Worm (Caenorhabditis elegans) whole organism, young adult: Measurements from ENCODE around the gene mdt-10.

ENCODE experiments used
- F49E8.2 ChIP-seq: sonication (generic microtip); optimal IDR thresholded peaks from 3 replicates; lab custom pipeline; 2017; ENCODE audit warnings: missing genetic modification characterization, mild to moderate bottlenecking, missing compliant biosample characterization, antibody characterized with exemption, moderate library complexity; ENCODE audit not compliant: insufficient read depth
- F55B11.4 ChIP-seq: sonication (generic microtip); optimal IDR thresholded peaks from 2 replicates; lab custom pipeline; 2016; ENCODE audit warnings: missing compliant biosample characterization, missing genetic modification characterization, borderline replicate concordance; ENCODE audit not compliant: insufficient read depth
- K11D2.4 ChIP-seq: fragments of 200-800 bp; sonication (Bioruptor generic); IDR thresholded peaks from 2 replicates; pipeline ENCODE4 v1.3.6; 2022; ENCODE audit warnings: missing genetic modification reagents, missing genetic modification characterization, missing compliant biosample characterization
- Y53G8AR.9 ChIP-seq: fragments of 200-800 bp; sonication (Bioruptor generic); conservative IDR thresholded peaks from 2 replicates; pipeline ENCODE4 v1.3.6; 2022; ENCODE audit warnings: missing genetic modification reagents, missing genetic modification characterization, missing compliant biosample characterization
- Y67H2A.10 ChIP-seq: fragments of 200-800 bp; sonication (Bioruptor generic); conservative IDR thresholded peaks from 2 replicates; pipeline ENCODE4 v1.3.6; 2022; ENCODE audit warnings: missing genetic modification reagents, missing genetic modification characterization, missing compliant biosample characterization
- bed-1 ChIP-seq: fragments of 200-800 bp; sonication (Bioruptor generic); IDR thresholded peaks from 2 replicates; pipeline ENCODE4 v1.3.6; 2022; ENCODE audit warnings: missing genetic modification reagents, missing genetic modification characterization, missing compliant biosample characterization
- lin-35 ChIP-seq, 3 experiments: fragments of 150-350 bp in 2 of 3; sonication (generic microtip) in 1 of 3; optimal IDR thresholded peaks; 2 replicates each; lab custom pipeline; 2014 to 2018; ENCODE audit warnings: missing biosample characterization in 3 of 3, missing genetic modification characterization in 3 of 3, missing genetic modification reagents in 3 of 3
- lin-40 ChIP-seq: sonication (generic microtip); optimal IDR thresholded peaks from 2 replicates; lab custom pipeline; 2016; ENCODE audit warnings: missing genetic modification characterization, mild to moderate bottlenecking, missing compliant biosample characterization, missing genotype, missing genetic modification reagents
- nfya-1 ChIP-seq: sonication (generic microtip); optimal IDR thresholded peaks from 2 replicates; lab custom pipeline; 2017; ENCODE audit warnings: antibody characterized with exemption, missing compliant biosample characterization, missing genetic modification characterization, borderline replicate concordance; ENCODE audit not compliant: insufficient read depth
- pha-4 ChIP-seq: fragments of 150-350 bp; sonication (generic microtip); optimal IDR thresholded peaks from 2 replicates; lab custom pipeline; 2014; ENCODE audit warnings: missing biosample characterization, missing genetic modification reagents, missing genetic modification characterization
- unc-62 ChIP-seq: fragments of 150-350 bp; optimal IDR thresholded peaks from 2 replicates; lab custom pipeline; 2014; ENCODE audit warnings: missing biosample characterization, missing genetic modification reagents, missing genetic modification characterization
- zim-3 ChIP-seq: sonication (generic microtip); optimal IDR thresholded peaks from 2 replicates; lab custom pipeline; 2017; ENCODE audit warnings: mild to moderate bottlenecking, missing genetic modification characterization, moderate library complexity, missing compliant biosample characterization

DNA sequence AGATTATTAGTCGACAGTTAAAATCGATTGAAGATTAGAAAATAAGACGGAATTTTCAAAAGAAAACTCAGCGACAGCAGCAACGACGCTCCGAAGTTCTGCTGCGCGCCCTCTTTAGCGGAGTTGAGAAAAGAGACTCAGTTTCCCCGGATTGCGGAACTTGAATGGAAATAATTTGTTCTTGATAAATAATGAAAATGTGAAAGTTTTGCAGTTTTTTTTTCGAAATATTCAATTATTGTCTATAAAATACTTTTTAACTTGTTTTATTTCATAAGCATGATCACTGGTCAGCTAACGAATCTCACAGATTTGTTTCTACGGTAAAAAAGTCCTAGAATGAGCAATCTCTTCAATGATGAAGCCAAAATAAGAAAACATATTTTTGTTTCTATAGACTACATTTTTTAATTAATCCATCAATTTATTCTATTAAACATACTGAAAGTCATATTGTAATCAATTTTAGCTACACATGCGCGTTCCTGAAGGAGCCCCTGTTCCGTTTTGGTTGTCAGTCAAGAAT, 2.7 kb upstream of the mdt-10 start, which contains the start of the genes cec-3 and T09A5.15:
- TF ChIP-seq F49E8.2 (tag; lab: Kevin White, UChicago) = no peak
- no peak for TF ChIP-seq Y67H2A.10 (GFP tag; lab: Robert Waterston, UW)
- no peak for TF ChIP-seq lin-35 (GFP tag; optimal IDR thresholded peaks at IDR 0.05; lab: Kevin White, UChicago)
- TF ChIP-seq pha-4 (tag; lab: Kevin White, UChicago) = no peak
- TF ChIP-seq unc-62 (GFP tag; lab: Kevin White, UChicago) = no peak
- no peak for TF ChIP-seq lin-40 (tag; lab: Kevin White, UChicago)
- no peak for TF ChIP-seq bed-1 (GFP tag; lab: Robert Waterston, UW)
- TF ChIP-seq F55B11.4 (tag; lab: Kevin White, UChicago) = no peak
- TF ChIP-seq Y53G8AR.9 (GFP tag; lab: Robert Waterston, UW) = no peak
- no peak for TF ChIP-seq K11D2.4 (GFP tag; lab: Robert Waterston, UW)
- no peak for TF ChIP-seq zim-3 (tag; lab: Kevin White, UChicago)
- no peak for TF ChIP-seq nfya-1 (tag; lab: Kevin White, UChicago)
